Fruit fly (Drosophila melanogaster) Kc167 (cell line): ENCODE data around the gene CG7706.

Experiments
- Myc ChIP-seq: fragments of >200 bp; optimal IDR thresholded peaks from 2 replicates; lab custom pipeline; 2017; ENCODE audit warnings: missing external identifiers
- Sin3A ChIP-seq: fragments of >200 bp; optimal IDR thresholded peaks from 2 replicates; lab custom pipeline; 2018; ENCODE audit warnings: missing external identifiers
- h ChIP-seq: fragments of >200 bp; optimal IDR thresholded peaks from 3 replicates; lab custom pipeline; 2018; ENCODE audit warnings: missing external identifiers
- insv ChIP-seq: fragments of >200 bp; optimal IDR thresholded peaks from 3 replicates; lab custom pipeline; 2018; ENCODE audit warnings: missing external identifiers
- psq ChIP-seq: fragments of >200 bp; optimal IDR thresholded peaks from 2 replicates; lab custom pipeline; 2017; ENCODE audit warnings: missing external identifiers
- ttk ChIP-seq: sonication (Bioruptor generic); optimal IDR thresholded peaks from 2 replicates; lab custom pipeline; 2017; ENCODE audit warnings: missing external identifiers

The CG7706 gene

dm6 chr3R:18707492-18707891, 29.9 kb downstream of the CG7706 start:
- TF ChIP-seq Myc (lab: Kevin White, UChicago): no peak
- no peak for TF ChIP-seq insv (lab: Kevin White, UChicago)
- no peak for TF ChIP-seq psq (lab: Kevin White, UChicago)
- TF ChIP-seq ttk: no peak

dm6 chr3R:18719767-18720341, 42.2 kb downstream of the CG7706 start:
- no peak for TF ChIP-seq psq (lab: Kevin White, UChicago)

- TF ChIP-seq Sin3A (lab: Kevin White, UChicago) (no peak), Myc (lab: Kevin White, UChicago) (no peak), ttk (no peak), psq (lab: Kevin White, UChicago) (no peak), h (lab: Kevin White, UChicago) (no peak), insv (lab: Kevin White, UChicago) (no peak)
These were observed 43.8 kb downstream of the CG7706 start for dm6 chr3R:18721368-18721767.

dm6 chr3R:18722490-18722889, 44.9 kb downstream of the CG7706 start, which contains the start of gene CG34283:
Gene CG34283 (minus strand): TSS chr3R:18722590.
- no peak for TF ChIP-seq ttk
- TF ChIP-seq h (lab: Kevin White, UChicago): no peak
- no peak for TF ChIP-seq psq (lab: Kevin White, UChicago)
- TF ChIP-seq Myc (lab: Kevin White, UChicago): no peak
- no peak for TF ChIP-seq Sin3A (lab: Kevin White, UChicago)
- no peak for TF ChIP-seq insv (lab: Kevin White, UChicago)

dm6 chr3R:18726334-18726733, 48.7 kb downstream of the CG7706 start, which contains the start of gene CG7714:
Gene CG7714 (minus strand): TSS chr3R:18726434.
- TF ChIP-seq ttk (no peak), h (lab: Kevin White, UChicago) (no peak), Sin3A (lab: Kevin White, UChicago) (no peak), insv (lab: Kevin White, UChicago) (no peak), Myc (lab: Kevin White, UChicago) (no peak), psq (lab: Kevin White, UChicago) (no peak)

dm6 chr3R:18728368-18728767, 50.8 kb downstream of the CG7706 start, which contains the start of gene CG7715:
Gene CG7715 (minus strand): TSS chr3R:18728468.
- TF ChIP-seq Sin3A (lab: Kevin White, UChicago) (no peak), ttk (no peak), h (lab: Kevin White, UChicago) (no peak), insv (lab: Kevin White, UChicago) (no peak), psq (lab: Kevin White, UChicago) (no peak), Myc (lab: Kevin White, UChicago) (no peak)
